Fruit fly (Drosophila melanogaster) ovary, adult (tissue): ENCODE results near the gene CG13901.
A peak's percentile ranks its signal among the peaks of the same experiment; 100 is the strongest.

Experiments used
- CG17801 ChIP-seq: fragments of 200-800 bp; optimal IDR thresholded peaks from 2 replicates; lab custom pipeline; 2019; ENCODE audit warnings: missing biosample characterization, mild to moderate bottlenecking, missing genetic modification characterization, moderate library complexity; ENCODE audit not compliant: partially characterized antibody

CG13901 gene

dm6 chr3L:837552-838187 is at the start of gene CG13901, which contains the start of gene CG13887:
CG13901 (minus strand) TSS chr3L:837821.
CG13887 (plus strand) TSS chr3L:837861.
- peak; percentile 93 for TF ChIP-seq CG17801 (GFP tag; lab: Kevin White, UChicago)

dm6 chr3L:885624-886257 is 48.1 kb upstream of the CG13901 start:
- no peak for TF ChIP-seq CG17801 (GFP tag; lab: Kevin White, UChicago)

DNA sequence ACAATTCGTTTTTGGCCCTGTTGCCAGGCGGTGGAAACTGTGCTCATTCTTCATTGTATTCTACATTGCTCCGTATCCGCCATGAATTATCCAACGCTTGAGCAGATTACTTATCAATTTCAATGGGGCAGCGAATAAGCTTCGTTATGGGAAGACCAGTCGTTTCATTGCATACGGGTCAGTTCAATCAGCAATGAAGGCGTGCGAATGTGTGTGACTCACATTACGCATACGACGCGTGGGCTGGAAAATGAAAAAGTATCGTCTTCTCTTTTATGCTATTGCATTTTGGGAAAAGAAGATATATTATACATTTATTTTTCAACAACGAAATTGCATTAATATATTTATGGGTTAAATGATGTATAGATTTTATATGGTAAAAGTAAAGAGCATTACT is 47.4 kb upstream of the CG13901 start:
- TF ChIP-seq CG17801 (GFP tag; lab: Kevin White, UChicago), result no peak

DNA sequence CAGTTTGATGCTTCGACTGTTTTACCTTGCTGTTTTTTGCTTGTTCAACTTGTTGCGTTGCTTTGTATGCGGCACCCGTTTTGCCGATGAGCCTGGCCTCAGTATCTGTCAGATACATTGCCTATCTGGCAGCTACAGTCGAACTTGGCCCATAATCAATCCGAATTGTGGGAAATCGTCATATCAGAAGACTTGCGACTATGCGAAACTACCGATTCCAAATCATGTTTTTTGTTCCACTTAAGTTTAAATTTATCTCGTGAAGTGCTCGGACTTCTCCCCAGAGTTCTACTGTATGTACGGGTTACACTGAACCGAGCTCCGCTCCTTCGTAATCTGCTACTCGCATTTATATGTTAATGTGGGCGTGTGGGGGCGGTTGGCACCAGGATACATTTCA is 46.6 kb upstream of the CG13901 start:
- TF ChIP-seq CG17801 (GFP tag; lab: Kevin White, UChicago), result no peak

DNA sequence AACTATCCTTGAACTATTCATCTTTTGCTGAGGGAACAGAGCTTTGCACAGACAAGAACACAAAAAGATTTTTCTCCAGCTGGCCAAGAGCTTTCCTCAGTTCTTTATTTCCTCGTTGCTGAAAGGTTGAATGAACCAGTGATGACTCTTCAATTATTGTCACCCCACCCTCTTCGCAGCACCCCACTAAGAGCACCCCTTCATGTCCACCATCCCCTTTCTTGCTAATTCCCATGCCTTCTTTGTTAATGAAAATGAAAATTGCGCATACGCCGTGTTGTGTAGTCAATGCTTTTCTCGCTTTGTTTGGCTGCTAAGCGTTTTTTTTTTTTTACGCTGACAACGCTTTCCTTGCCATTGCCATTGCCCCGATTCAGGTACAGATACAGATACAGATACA is 46.2 kb upstream of the CG13901 start:
- no peak for TF ChIP-seq CG17801 (GFP tag; lab: Kevin White, UChicago)

- TF ChIP-seq CG17801 (GFP tag; lab: Kevin White, UChicago), result no peak
These were observed 45.3 kb upstream of the CG13901 start for dm6 chr3L:882892-883255.

dm6 chr3L:882236-882891 is 44.7 kb upstream of the CG13901 start:
- no peak for TF ChIP-seq CG17801 (GFP tag; lab: Kevin White, UChicago)

DNA sequence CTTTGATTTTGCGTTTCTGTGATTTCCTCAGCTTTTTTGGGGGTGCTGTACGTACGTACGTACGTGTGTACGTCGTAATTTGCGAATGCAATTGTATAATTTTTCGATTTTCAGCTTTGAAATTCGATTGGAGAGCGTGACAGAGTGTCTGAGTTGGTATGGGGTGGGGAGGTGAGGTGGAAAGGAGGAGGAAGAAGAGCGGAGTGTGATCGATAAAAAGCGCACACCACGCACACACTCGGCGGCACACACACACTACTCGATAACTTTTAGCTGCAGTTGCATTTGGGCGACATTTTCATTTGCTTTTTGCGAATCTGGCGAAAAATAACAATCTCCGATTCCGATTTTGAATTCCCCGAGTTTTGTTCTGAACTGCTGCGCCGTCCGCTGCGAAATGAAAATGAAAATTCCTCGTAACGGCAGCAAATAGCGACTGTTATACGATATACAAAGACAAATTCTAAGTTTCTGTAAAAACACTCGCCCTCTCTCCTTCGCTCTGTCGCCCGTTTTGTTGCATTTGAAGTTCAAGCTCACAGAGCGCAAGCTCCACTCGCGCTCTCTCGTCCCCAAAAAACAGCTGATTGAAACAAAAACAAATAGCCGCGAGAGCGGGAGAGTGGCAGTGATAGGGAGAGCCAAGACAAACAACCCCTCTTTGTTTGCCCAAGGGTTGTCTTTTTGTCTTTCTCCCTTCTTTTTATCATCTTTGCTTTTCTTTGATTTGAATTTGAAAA is 44.0 kb upstream of the CG13901 start, which contains the start of gene CG13907:
CG13907 (minus strand) TSS at position 518 of the 740 bp plus-strand sequence.
- no peak for TF ChIP-seq CG17801 (GFP tag; lab: Kevin White, UChicago)

- peak; percentile 69 for TF ChIP-seq CG17801 (GFP tag; lab: Kevin White, UChicago)
These were observed 43.2 kb upstream of the CG13901 start for dm6 chr3L:880851-881250.

- no peak for TF ChIP-seq CG17801 (GFP tag; lab: Kevin White, UChicago)
These were observed 39.0 kb upstream of the CG13901 start for dm6 chr3L:876656-877055.

DNA sequence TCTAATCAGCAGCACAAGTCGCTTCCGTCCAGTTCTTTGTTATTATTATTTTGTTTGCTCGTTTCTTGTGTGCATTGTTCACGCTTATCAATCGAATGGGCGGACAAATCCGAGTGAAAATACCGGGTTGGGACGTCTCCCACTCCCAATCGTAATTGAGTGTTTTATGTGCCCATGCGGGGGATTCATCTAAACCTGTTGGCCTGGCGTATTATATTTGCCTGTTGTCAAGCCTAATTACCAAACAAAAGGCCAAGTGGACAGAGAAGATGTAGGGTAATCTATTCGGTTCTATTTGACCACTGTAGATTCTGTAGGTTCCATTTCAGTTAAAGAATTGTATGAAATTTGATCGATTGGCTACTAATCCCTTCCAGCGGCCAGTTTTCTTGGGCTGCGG is 38.5 kb upstream of the CG13901 start:
- TF ChIP-seq CG17801 (GFP tag; lab: Kevin White, UChicago), result no peak

- no peak for TF ChIP-seq CG17801 (GFP tag; lab: Kevin White, UChicago)
These were observed 37.9 kb upstream of the CG13901 start for dm6 chr3L:875416-876011.

dm6 chr3L:872389-872972 is 34.9 kb upstream of the CG13901 start:
- TF ChIP-seq CG17801 (GFP tag; lab: Kevin White, UChicago), result no peak

- no peak for TF ChIP-seq CG17801 (GFP tag; lab: Kevin White, UChicago)
These were observed 34.1 kb upstream of the CG13901 start, which contains the start of gene Usp10 for dm6 chr3L:871713-872112. Usp10 (plus strand) TSS chr3L:871899.
